Worm (Caenorhabditis elegans) whole organism, L2 larva: ENCODE results near the gene tag-343.

Experiments used
- C34F6.9 ChIP-seq: fragments of 150-350 bp; optimal IDR thresholded peaks from 2 replicates; lab custom pipeline; 2014; ENCODE audit warnings: missing biosample characterization, missing genetic modification characterization
- F13H6.1 ChIP-seq: sonication (generic microtip); optimal IDR thresholded peaks from 2 replicates; lab custom pipeline; 2016; ENCODE audit warnings: missing genetic modification characterization, missing compliant biosample characterization
- R02D3.7 ChIP-seq: fragments of 150-350 bp; optimal IDR thresholded peaks from 2 replicates; lab custom pipeline; 2014; ENCODE audit warnings: missing biosample characterization, missing genetic modification characterization
- aly-2 ChIP-seq: fragments of 150-350 bp; optimal IDR thresholded peaks from 2 replicates; lab custom pipeline; 2014; ENCODE audit warnings: missing biosample characterization, missing genetic modification characterization
- blmp-1 ChIP-seq: sonication (generic microtip); optimal IDR thresholded peaks from 2 replicates; lab custom pipeline; 2017; ENCODE audit warnings: missing genetic modification characterization, mild to moderate bottlenecking, missing compliant biosample characterization, antibody characterized with exemption, moderate library complexity; ENCODE audit not compliant: insufficient read depth
- crh-2 ChIP-seq: sonication (generic microtip); optimal IDR thresholded peaks from 2 replicates; lab custom pipeline; 2017; ENCODE audit warnings: missing biosample characterization, missing genetic modification characterization
- dmd-4 ChIP-seq: sonication (generic microtip); optimal IDR thresholded peaks from 2 replicates; lab custom pipeline; 2017; ENCODE audit warnings: missing biosample characterization, missing genetic modification characterization
- elt-3 ChIP-seq: sonication (generic microtip); optimal IDR thresholded peaks from 2 replicates; lab custom pipeline; 2017; ENCODE audit warnings: missing biosample characterization, missing genetic modification characterization
- fos-1 ChIP-seq: fragments of 150-350 bp; optimal IDR thresholded peaks from 2 replicates; lab custom pipeline; 2014; ENCODE audit warnings: missing biosample characterization, missing genetic modification characterization
- gmeb-1 ChIP-seq: fragments of 150-350 bp; optimal IDR thresholded peaks from 2 replicates; lab custom pipeline; 2014; ENCODE audit warnings: missing biosample characterization, missing genetic modification characterization
- lin-13 ChIP-seq: fragments of 150-350 bp; optimal IDR thresholded peaks from 2 replicates; lab custom pipeline; 2014; ENCODE audit warnings: missing biosample characterization, missing genetic modification reagents, missing genetic modification characterization
- lin-39 ChIP-seq: fragments of 150-350 bp; optimal IDR thresholded peaks from 2 replicates; lab custom pipeline; 2014; ENCODE audit warnings: missing biosample characterization, missing genetic modification reagents, missing genetic modification characterization
- lsy-2 ChIP-seq, 2 experiments: fragments of 150-350 bp in 1 of 2; sonication (generic microtip) in 1 of 2; optimal IDR thresholded peaks; 2 replicates each; lab custom pipeline; 2014 to 2017; ENCODE audit warnings: missing biosample characterization in 2 of 2, missing genetic modification characterization in 2 of 2
- mab-5 ChIP-seq: fragments of 150-350 bp; optimal IDR thresholded peaks from 2 replicates; lab custom pipeline; 2014; ENCODE audit warnings: missing biosample characterization, missing genetic modification characterization
- mbf-1 ChIP-seq: sonication (generic microtip); optimal IDR thresholded peaks from 2 replicates; lab custom pipeline; 2017; ENCODE audit warnings: missing biosample characterization, missing genetic modification characterization
- mdl-1 ChIP-seq, 2 experiments: fragments of 150-350 bp in 1 of 2; sonication (generic microtip) in 1 of 2; optimal IDR thresholded peaks; 2 replicates each; lab custom pipeline; 2017; ENCODE audit warnings: missing biosample characterization in 2 of 2, missing genetic modification characterization in 2 of 2
- nhr-10 ChIP-seq: sonication (generic microtip); optimal IDR thresholded peaks from 2 replicates; lab custom pipeline; 2017; ENCODE audit warnings: missing biosample characterization, missing genetic modification characterization
- nhr-11 ChIP-seq: fragments of 150-350 bp; optimal IDR thresholded peaks from 2 replicates; lab custom pipeline; 2014; ENCODE audit warnings: missing biosample characterization, missing genetic modification characterization
- nhr-12 ChIP-seq: fragments of 150-350 bp; optimal IDR thresholded peaks from 2 replicates; lab custom pipeline; 2014; ENCODE audit warnings: missing biosample characterization, missing genetic modification characterization
- nhr-129 ChIP-seq: fragments of 150-350 bp; optimal IDR thresholded peaks from 2 replicates; lab custom pipeline; 2014; ENCODE audit warnings: missing biosample characterization, missing genetic modification characterization
- nhr-23 ChIP-seq: fragments of 150-350 bp; optimal IDR thresholded peaks from 2 replicates; lab custom pipeline; 2014; ENCODE audit warnings: missing biosample characterization, missing genetic modification reagents, missing genetic modification characterization
- nhr-237 ChIP-seq: fragments of 150-350 bp; optimal IDR thresholded peaks from 2 replicates; lab custom pipeline; 2014; ENCODE audit warnings: missing biosample characterization, missing genetic modification characterization
- nhr-6 ChIP-seq: fragments of 150-350 bp; optimal IDR thresholded peaks from 2 replicates; lab custom pipeline; 2014; ENCODE audit warnings: missing biosample characterization, missing genetic modification characterization
- nhr-77 ChIP-seq: fragments of 150-350 bp; optimal IDR thresholded peaks from 2 replicates; lab custom pipeline; 2014; ENCODE audit warnings: missing biosample characterization, missing genetic modification characterization
- sem-4 ChIP-seq: fragments of 150-350 bp; optimal IDR thresholded peaks from 2 replicates; lab custom pipeline; 2014; ENCODE audit warnings: missing biosample characterization, missing genetic modification reagents, missing genetic modification characterization
- sma-3 ChIP-seq: sonication (generic microtip); optimal IDR thresholded peaks from 2 replicates; lab custom pipeline; 2016; ENCODE audit warnings: missing genetic modification reagents, missing genetic modification characterization, missing compliant biosample characterization
- sma-9 ChIP-seq, 2 experiments: fragments of 150-350 bp in 1 of 2; sonication (generic microtip) in 1 of 2; optimal IDR thresholded peaks; 2 replicates each; lab custom pipeline; 2014 to 2016; ENCODE audit warnings: missing genetic modification characterization in 2 of 2, mild to moderate bottlenecking in 1 of 2, missing biosample characterization in 1 of 2, missing compliant biosample characterization in 1 of 2, missing genetic modification reagents in 1 of 2, moderate library complexity in 1 of 2
- snpc-4 ChIP-seq: fragments of 150-350 bp; optimal IDR thresholded peaks from 2 replicates; lab custom pipeline; 2014; ENCODE audit warnings: missing biosample characterization, missing genetic modification characterization
- unc-39 ChIP-seq: fragments of 150-350 bp; optimal IDR thresholded peaks from 2 replicates; lab custom pipeline; 2014; ENCODE audit warnings: missing biosample characterization, missing genetic modification characterization
- unc-55 ChIP-seq: fragments of 150-350 bp; sonication (generic microtip); optimal IDR thresholded peaks from 3 replicates; lab custom pipeline; 2014; ENCODE audit warnings: missing biosample characterization, missing genetic modification reagents, missing genetic modification characterization
- unc-62 ChIP-seq: fragments of 150-350 bp; optimal IDR thresholded peaks from 2 replicates; lab custom pipeline; 2014; ENCODE audit warnings: missing biosample characterization, missing genetic modification reagents, missing genetic modification characterization
- zag-1 ChIP-seq: fragments of 150-350 bp; optimal IDR thresholded peaks from 2 replicates; lab custom pipeline; 2014; ENCODE audit warnings: missing biosample characterization, missing genetic modification characterization
- ztf-1 ChIP-seq: fragments of 200-800 bp; sonication (Bioruptor generic); conservative IDR thresholded peaks from 2 replicates; pipeline ENCODE4 v1.3.6; 2022; ENCODE audit warnings: missing genetic modification characterization, missing compliant biosample characterization
- ztf-4 ChIP-seq: fragments of 150-350 bp; optimal IDR thresholded peaks from 2 replicates; lab custom pipeline; 2014; ENCODE audit warnings: missing biosample characterization, missing genetic modification characterization

tag-343 gene

ce11 chrX:16674632-16675031, at the start of gene tag-343:
TSS of gene tag-343 (minus strand) at chrX:16674732.
- TF ChIP-seq aly-2 (tag; lab: Kevin White, UChicago) = no peak
- TF ChIP-seq zag-1 (tag; lab: Kevin White, UChicago) = no peak

ce11 chrX:16721930-16722329, 47.4 kb upstream of the tag-343 start:
- no peak for TF ChIP-seq ztf-1
- peak; percentile 32 for TF ChIP-seq snpc-4

ce11 chrX:16715938-16716337, 41.4 kb upstream of the tag-343 start:
- no peak for TF ChIP-seq sem-4 (tag; lab: Kevin White, UChicago)

ce11 chrX:16711381-16711780, 36.8 kb upstream of the tag-343 start, which contains the start of gene lgc-53:
TSS of gene lgc-53 (plus strand) at chrX:16711681.
- TF ChIP-seq nhr-23 (tag; lab: Kevin White, UChicago) (no peak), gmeb-1 (no peak), sma-3 (GFP tag; lab: Kevin White, UChicago) (no peak), C34F6.9 (tag; lab: Kevin White, UChicago) (no peak), fos-1 (no peak), dmd-4 (tag; lab: Kevin White, UChicago) (no peak), ztf-1 (no peak), sma-9 (GFP tag; optimal IDR thresholded peaks at IDR 0.05; lab: Kevin White, UChicago) (no peak), sma-9 (tag; optimal IDR thresholded peaks at IDR 0.05; lab: Kevin White, UChicago) (no peak), mbf-1 (tag; lab: Kevin White, UChicago) (no peak), nhr-237 (tag; lab: Kevin White, UChicago) (no peak), unc-55 (GFP tag; lab: Kevin White, UChicago) (no peak), nhr-10 (no peak)

ce11 chrX:16705607-16706006, 31.1 kb upstream of the tag-343 start:
- no peak for TF ChIP-seq blmp-1 (tag; lab: Kevin White, UChicago)
- TF ChIP-seq unc-39 (tag; lab: Kevin White, UChicago) = no peak
- TF ChIP-seq R02D3.7 (tag; lab: Kevin White, UChicago) = no peak
- TF ChIP-seq mbf-1 (tag; lab: Kevin White, UChicago) = no peak
- no peak for TF ChIP-seq nhr-77 (tag; lab: Kevin White, UChicago)
- TF ChIP-seq ztf-4 (tag; lab: Kevin White, UChicago) = no peak
- no peak for TF ChIP-seq elt-3
- no peak for TF ChIP-seq lsy-2 (tag; optimal IDR thresholded peaks at IDR 0.05; lab: Kevin White, UChicago)
- no peak for TF ChIP-seq unc-62 (GFP tag; lab: Kevin White, UChicago)
- TF ChIP-seq nhr-12 = no peak
- TF ChIP-seq mab-5 = no peak
- no peak for TF ChIP-seq fos-1
- TF ChIP-seq unc-55 (GFP tag; lab: Kevin White, UChicago) = no peak
- TF ChIP-seq nhr-129 (tag; lab: Kevin White, UChicago) = no peak
- TF ChIP-seq nhr-10 = no peak

ce11 chrX:16704086-16704485, 29.6 kb upstream of the tag-343 start:
- TF ChIP-seq lin-39 (tag; lab: Kevin White, UChicago) (no peak), nhr-129 (tag; lab: Kevin White, UChicago) (peak; percentile 18), F13H6.1 (tag; lab: Kevin White, UChicago) (peak; percentile 48), fos-1 (peak; percentile 5), mdl-1 (tag; optimal IDR thresholded peaks at IDR 0.05; lab: Kevin White, UChicago) (no peak), R02D3.7 (tag; lab: Kevin White, UChicago) (no peak), crh-2 (tag; lab: Kevin White, UChicago) (no peak), sem-4 (tag; lab: Kevin White, UChicago) (no peak), sma-9 (GFP tag; optimal IDR thresholded peaks at IDR 0.05; lab: Kevin White, UChicago) (peak; percentile 55), sma-9 (tag; optimal IDR thresholded peaks at IDR 0.05; lab: Kevin White, UChicago) (no peak), mab-5 (no peak), C34F6.9 (tag; lab: Kevin White, UChicago) (peak; percentile 57), nhr-11 (tag; lab: Kevin White, UChicago) (no peak), nhr-6 (no peak), lsy-2 (tag; optimal IDR thresholded peaks at IDR 0.05; lab: Kevin White, UChicago) (peak in 1 of 2 experiments; percentile 53), unc-55 (GFP tag; lab: Kevin White, UChicago) (peak; percentile 53), lin-13 (no peak)
